Fruit fly (Drosophila melanogaster) whole organism, pupa: ENCODE results near the gene CG43169.

Source experiments
- CG10348 ChIP-seq: fragments of 200-800 bp; sonication (Bioruptor generic); IDR thresholded peaks from 2 replicates; pipeline ENCODE4 v1.3.6; 2022; ENCODE audit warnings: missing biosample characterization, missing genetic modification characterization
- CG17806 ChIP-seq: fragments of 200-800 bp; sonication (Bioruptor generic); optimal IDR thresholded peaks from 2 replicates; lab custom pipeline; 2018; ENCODE audit warnings: missing biosample characterization, mild to moderate bottlenecking, missing genetic modification characterization, moderate library complexity
- D1 ChIP-seq: fragments of 200-800 bp; sonication (Bioruptor generic); optimal IDR thresholded peaks from 2 replicates; lab custom pipeline; 2018; ENCODE audit warnings: missing biosample characterization, mild to moderate bottlenecking, missing genetic modification characterization, moderate library complexity
- EcR ChIP-seq: fragments of 200-800 bp; sonication (Bioruptor generic); optimal IDR thresholded peaks from 3 replicates; lab custom pipeline; 2019; ENCODE audit warnings: missing biosample characterization, missing genetic modification characterization, mild to moderate bottlenecking, moderate library complexity, missing genetic modification reagents

DNA sequence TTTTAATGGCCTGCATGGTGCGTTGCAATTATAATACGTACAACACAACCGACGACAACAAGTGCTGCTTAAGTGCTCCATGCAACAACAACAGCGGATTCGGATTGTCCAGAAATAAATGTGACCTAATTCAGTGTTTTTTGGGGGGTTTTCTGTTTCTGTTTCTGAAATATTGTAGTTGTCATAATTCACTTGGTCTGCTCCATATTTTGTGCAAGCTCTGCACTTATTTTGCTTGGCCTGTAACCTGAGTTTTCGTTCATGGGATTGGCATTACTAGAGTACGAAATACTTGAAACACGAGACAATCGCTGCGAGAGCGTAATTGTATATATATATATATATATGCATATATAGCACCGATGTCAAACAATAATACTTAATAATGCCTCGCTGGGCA, 19.1 kb downstream of the CG43169 start:
- no peak for TF ChIP-seq CG17806 (tag; lab: Kevin White, UChicago)
- no peak for TF ChIP-seq D1
- TF ChIP-seq CG10348 (GFP tag; lab: Robert Waterston, UW) = no peak
- TF ChIP-seq EcR (GFP tag; lab: Kevin White, UChicago) = no peak
